Fruit fly (Drosophila melanogaster) whole organism, embryonic: ENCODE data around the gene Desat2.

Experiments
- Atf-2 ChIP-seq: fragments of 200-800 bp; sonication (Bioruptor generic); optimal IDR thresholded peaks from 2 replicates; lab custom pipeline; 2016; ENCODE audit warnings: missing biosample characterization, missing genetic modification characterization
- CG10321 ChIP-seq: fragments of 200-800 bp; sonication (Bioruptor generic); IDR thresholded peaks from 2 replicates; pipeline ENCODE4 v1.3.6; 2022; ENCODE audit warnings: missing biosample characterization, missing genetic modification characterization
- CG10366 ChIP-seq: fragments of 200-800 bp; sonication (Bioruptor generic); IDR thresholded peaks from 2 replicates; pipeline ENCODE4 v1.3.6; 2022; ENCODE audit warnings: missing biosample characterization, missing genetic modification characterization
- CG11085 ChIP-seq: fragments of 200-800 bp; sonication (Bioruptor generic); IDR thresholded peaks from 2 replicates; pipeline ENCODE4 v1.3.6; 2022; ENCODE audit warnings: missing biosample characterization, missing genetic modification characterization
- CG14014 ChIP-seq: fragments of 200-800 bp; sonication (Bioruptor generic); IDR thresholded peaks from 2 replicates; pipeline ENCODE4 v1.3.6; 2022; ENCODE audit warnings: missing biosample characterization, missing genetic modification characterization
- CG14441 ChIP-seq: fragments of 200-800 bp; sonication (Bioruptor generic); IDR thresholded peaks from 2 replicates; pipeline ENCODE4 v1.3.6; 2022; ENCODE audit warnings: missing biosample characterization, missing genetic modification characterization
- CG15601 ChIP-seq: fragments of 200-800 bp; sonication (Bioruptor generic); optimal IDR thresholded peaks from 3 replicates; lab custom pipeline; 2019; ENCODE audit warnings: missing biosample characterization, mild to moderate bottlenecking, missing genetic modification characterization, moderate library complexity
- CG17568 ChIP-seq: fragments of 200-800 bp; sonication (Bioruptor generic); optimal IDR thresholded peaks from 2 replicates; lab custom pipeline; 2018; ENCODE audit warnings: missing biosample characterization, mild to moderate bottlenecking, missing genetic modification characterization, moderate library complexity
- CG2120 ChIP-seq: fragments of 200-800 bp; sonication (Bioruptor generic); optimal IDR thresholded peaks from 3 replicates; lab custom pipeline; 2016; ENCODE audit warnings: missing biosample characterization, missing genetic modification characterization
- CG2199 ChIP-seq: fragments of 200-800 bp; sonication (Bioruptor generic); IDR thresholded peaks from 3 replicates; pipeline ENCODE4 v1.3.6; 2022; ENCODE audit warnings: missing biosample characterization, missing genetic modification characterization
- CG30431 ChIP-seq: fragments of 200-800 bp; sonication (Bioruptor generic); optimal IDR thresholded peaks from 2 replicates; lab custom pipeline; 2017; ENCODE audit warnings: missing biosample characterization, missing genetic modification characterization
- CG3838 ChIP-seq: fragments of 200-800 bp; sonication (Bioruptor generic); optimal IDR thresholded peaks from 3 replicates; lab custom pipeline; 2016; ENCODE audit warnings: missing biosample characterization, missing genetic modification characterization
- CG5245 ChIP-seq: fragments of 200-800 bp; sonication (Bioruptor generic); optimal IDR thresholded peaks from 3 replicates; lab custom pipeline; 2016; ENCODE audit warnings: missing biosample characterization, missing genetic modification characterization
- CG8765 ChIP-seq: fragments of 200-800 bp; sonication (Bioruptor generic); IDR thresholded peaks from 2 replicates; pipeline ENCODE4 v1.3.6; 2022; ENCODE audit warnings: missing biosample characterization, missing genetic modification characterization
- Dek ChIP-seq: fragments of 200-800 bp; sonication (Bioruptor generic); optimal IDR thresholded peaks from 3 replicates; lab custom pipeline; 2019; ENCODE audit warnings: missing biosample characterization, mild to moderate bottlenecking, missing genetic modification characterization, moderate library complexity
- Eip74EF ChIP-seq, 2 experiments: fragments of 200-800 bp in 1 of 2; fragments of >200 bp in 1 of 2; sonication (Bioruptor generic) in 1 of 2; optimal IDR thresholded peaks; 2 replicates each; lab custom pipeline; 2017 to 2019; ENCODE audit warnings: missing biosample characterization in 2 of 2, missing genetic modification characterization in 2 of 2, mild to moderate bottlenecking in 1 of 2, moderate library complexity in 1 of 2
- Ets97D ChIP-seq: fragments of 200-800 bp; sonication (Bioruptor generic); optimal IDR thresholded peaks from 3 replicates; lab custom pipeline; 2016; ENCODE audit warnings: missing biosample characterization, missing genetic modification characterization
- GATAe ChIP-seq: fragments of 200-800 bp; sonication (Bioruptor generic); conservative IDR thresholded peaks from 2 replicates; pipeline ENCODE4 v1.3.6; 2022; ENCODE audit warnings: missing biosample characterization, missing genetic modification characterization
- Gug ChIP-seq: fragments of 200-800 bp; sonication (Bioruptor generic); IDR thresholded peaks from 4 replicates; pipeline ENCODE4 v1.3.6; 2022; ENCODE audit warnings: missing biosample characterization, missing genetic modification characterization
- HmgZ ChIP-seq: fragments of 200-800 bp; sonication (Bioruptor generic); optimal IDR thresholded peaks from 2 replicates; lab custom pipeline; 2018; ENCODE audit warnings: missing biosample characterization, mild to moderate bottlenecking, missing genetic modification characterization
- Med ChIP-seq: fragments of 200-800 bp; sonication (Bioruptor generic); peaks from one replicate; lab custom pipeline; 2016; ENCODE audit warnings: missing biosample characterization, missing genetic modification characterization, mild to moderate bottlenecking, inconsistent platforms, moderate library complexity
- Myb ChIP-seq: fragments of 200-800 bp; sonication (Bioruptor generic); optimal IDR thresholded peaks from 2 replicates; lab custom pipeline; 2016; ENCODE audit warnings: missing biosample characterization, missing genetic modification characterization
- Nf-YC ChIP-seq: fragments of 200-800 bp; optimal IDR thresholded peaks from 3 replicates; lab custom pipeline; 2019; ENCODE audit warnings: missing biosample characterization, mild to moderate bottlenecking, missing genetic modification characterization, moderate library complexity
- Stat92E ChIP-seq, 3 experiments: fragments of >200 bp in 2 of 3; fragments of 200-800 bp in 1 of 3; sonication (Bioruptor generic) in 1 of 3; optimal IDR thresholded peaks; 2 replicates each; lab custom pipeline; 2017 to 2019; ENCODE audit warnings: missing biosample characterization in 3 of 3, missing genetic modification characterization in 3 of 3, mild to moderate bottlenecking in 1 of 3, moderate library complexity in 1 of 3
- Xrp1 ChIP-seq: fragments of 200-800 bp; sonication (Bioruptor generic); IDR thresholded peaks from 2 replicates; pipeline ENCODE4 v1.3.6; 2022; ENCODE audit warnings: missing biosample characterization, missing genetic modification characterization
- YL-1 ChIP-seq: fragments of 200-800 bp; sonication (Bioruptor generic); optimal IDR thresholded peaks from 3 replicates; lab custom pipeline; 2017; ENCODE audit warnings: missing biosample characterization, mild to moderate bottlenecking, missing genetic modification characterization
- ab ChIP-seq: fragments of 200-800 bp; sonication (Bioruptor generic); optimal IDR thresholded peaks from 2 replicates; lab custom pipeline; 2016; ENCODE audit warnings: missing biosample characterization, missing genetic modification characterization
- amos ChIP-seq: fragments of 200-800 bp; sonication (Bioruptor generic); IDR thresholded peaks from 2 replicates; pipeline ENCODE4 v1.3.6; 2022; ENCODE audit warnings: missing biosample characterization, missing genetic modification characterization; ENCODE audit not compliant: partially characterized antibody
- bsh ChIP-seq, 2 experiments: fragments of 200-800 bp; sonication (Bioruptor generic); optimal IDR thresholded peaks; 2 replicates each; lab custom pipeline; 2017 to 2018; ENCODE audit warnings: mild to moderate bottlenecking in 2 of 2, missing biosample characterization in 2 of 2, missing genetic modification characterization in 2 of 2, moderate library complexity in 1 of 2
- chinmo ChIP-seq: fragments of 200-800 bp; sonication (Bioruptor generic); IDR thresholded peaks from 4 replicates; pipeline ENCODE4 v1.3.6; 2022; ENCODE audit warnings: missing biosample characterization, missing genetic modification characterization; ENCODE audit not compliant: partially characterized antibody
- crp ChIP-seq, 2 experiments: fragments of 200-800 bp; sonication (Bioruptor generic); optimal IDR thresholded peaks; 2 replicates in 1 of 2; 3 replicates in 1 of 2; lab custom pipeline; 2017; ENCODE audit warnings: missing biosample characterization in 2 of 2, missing genetic modification characterization in 2 of 2, mild to moderate bottlenecking in 1 of 2, moderate library complexity in 1 of 2
- dpn ChIP-seq, 2 experiments: fragments of 200-800 bp; sonication (Bioruptor generic); optimal IDR thresholded peaks; 3 replicates each; lab custom pipeline; 2016; ENCODE audit warnings: missing biosample characterization in 2 of 2, missing genetic modification characterization in 2 of 2
- dysf ChIP-seq: fragments of 200-800 bp; sonication (Bioruptor generic); IDR thresholded peaks from 3 replicates; pipeline ENCODE4 v1.3.6; 2022; ENCODE audit warnings: missing biosample characterization, missing genetic modification characterization
- emc ChIP-seq: fragments of 200-800 bp; sonication (Bioruptor generic); optimal IDR thresholded peaks from 2 replicates; lab custom pipeline; 2016; ENCODE audit warnings: missing biosample characterization, missing genetic modification characterization
- kni ChIP-seq: fragments of 200-800 bp; sonication (Bioruptor generic); optimal IDR thresholded peaks from 3 replicates; lab custom pipeline; 2017; ENCODE audit warnings: mild to moderate bottlenecking, missing biosample characterization, missing genetic modification reagents, missing genetic modification characterization
- knrl ChIP-seq: fragments of 200-800 bp; sonication (Bioruptor generic); IDR thresholded peaks from 3 replicates; pipeline ENCODE4 v1.3.6; 2022; ENCODE audit warnings: missing biosample characterization, missing genetic modification characterization; ENCODE audit not compliant: partially characterized antibody
- pfk ChIP-seq: fragments of 200-800 bp; sonication (Bioruptor generic); optimal IDR thresholded peaks from 2 replicates; lab custom pipeline; 2018; ENCODE audit warnings: missing biosample characterization, mild to moderate bottlenecking, missing genetic modification characterization, moderate library complexity
- pnt ChIP-seq: fragments of 200-800 bp; sonication (Bioruptor generic); optimal IDR thresholded peaks from 3 replicates; lab custom pipeline; 2016; ENCODE audit warnings: missing biosample characterization, missing genetic modification characterization
- pzg ChIP-seq: fragments of 200-800 bp; sonication (Bioruptor generic); optimal IDR thresholded peaks from 3 replicates; lab custom pipeline; 2018; ENCODE audit warnings: missing biosample characterization, mild to moderate bottlenecking, missing genetic modification characterization, moderate library complexity
- sima ChIP-seq: fragments of 200-800 bp; sonication (Bioruptor generic); optimal IDR thresholded peaks from 2 replicates; lab custom pipeline; 2016; ENCODE audit warnings: missing biosample characterization, missing genetic modification characterization
- slp2 ChIP-seq: fragments of 200-800 bp; sonication (Bioruptor generic); optimal IDR thresholded peaks from 2 replicates; lab custom pipeline; 2016; ENCODE audit warnings: missing biosample characterization, missing genetic modification characterization
- sr ChIP-seq: fragments of 200-800 bp; sonication (Bioruptor generic); IDR thresholded peaks from 3 replicates; pipeline ENCODE4 v1.3.6; 2022; ENCODE audit warnings: missing biosample characterization, missing genetic modification characterization
- tna ChIP-seq: fragments of 200-800 bp; sonication (Bioruptor generic); IDR thresholded peaks from 2 replicates; pipeline ENCODE4 v1.3.6; 2022; ENCODE audit warnings: missing biosample characterization, missing genetic modification characterization; ENCODE audit not compliant: partially characterized antibody
- ttk ChIP-seq: fragments of 200-800 bp; sonication (Bioruptor generic); IDR thresholded peaks from 2 replicates; pipeline ENCODE4 v2.1.2; 2022; ENCODE audit warnings: missing biosample characterization, missing genetic modification characterization
- unc-4 ChIP-seq: fragments of 200-800 bp; sonication (Bioruptor generic); IDR thresholded peaks from 2 replicates; pipeline ENCODE4 v1.3.6; 2022; ENCODE audit warnings: missing biosample characterization, missing genetic modification characterization; ENCODE audit not compliant: partially characterized antibody
- vnd ChIP-seq: fragments of 200-800 bp; sonication (Bioruptor generic); IDR thresholded peaks from 3 replicates; pipeline ENCODE4 v1.3.6; 2022; ENCODE audit warnings: missing biosample characterization, missing genetic modification characterization; ENCODE audit not compliant: partially characterized antibody
- vvl ChIP-seq: fragments of 200-800 bp; sonication (Bioruptor generic); IDR thresholded peaks from 2 replicates; pipeline ENCODE4 v1.3.6; 2022; ENCODE audit warnings: missing biosample characterization, missing genetic modification characterization
- wek ChIP-seq: fragments of 200-800 bp; sonication (Bioruptor generic); optimal IDR thresholded peaks from 3 replicates; lab custom pipeline; 2018; ENCODE audit warnings: missing biosample characterization, mild to moderate bottlenecking, missing genetic modification characterization, moderate library complexity
- zen2 ChIP-seq: fragments of 200-800 bp; sonication (Bioruptor generic); IDR thresholded peaks from 3 replicates; pipeline ENCODE4 v1.3.6; 2022; ENCODE audit warnings: missing biosample characterization, missing genetic modification characterization; ENCODE audit not compliant: partially characterized antibody

Gene Desat2

DNA sequence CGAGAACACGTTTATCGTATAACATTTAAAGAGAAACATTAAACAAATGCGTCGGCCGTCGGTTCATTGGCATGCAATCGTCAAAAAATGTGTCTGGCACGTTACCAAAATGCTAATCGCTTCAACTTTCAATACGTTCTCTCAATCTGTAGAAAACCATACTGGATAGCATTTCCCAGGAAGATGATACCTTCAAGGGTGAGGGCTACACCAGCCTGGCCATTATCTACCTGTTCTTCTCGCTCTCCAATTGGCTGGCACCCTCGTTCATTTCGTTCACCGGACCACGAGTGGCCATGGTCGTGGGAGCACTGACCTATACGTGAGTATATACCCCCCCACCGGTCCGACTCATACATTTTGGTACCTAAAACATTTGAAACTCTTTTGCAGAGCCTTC, 18.4 kb downstream of the Desat2 start:
- TF ChIP-seq CG10366 = no peak
- TF ChIP-seq CG2199 (GFP tag; lab: Robert Waterston, UW) = 0 out of 3 replicates have a peak, but pooled peaks have one; percentile 16
- no peak for TF ChIP-seq GATAe (GFP tag; lab: Robert Waterston, UW)
- 0 out of 4 replicates have a peak, but pooled peaks have one; percentile 65 for TF ChIP-seq chinmo (GFP tag; lab: Robert Waterston, UW)
- TF ChIP-seq ab = no peak
- TF ChIP-seq crp (GFP tag; optimal IDR thresholded peaks at IDR 0.05; lab: Kevin White, UChicago) = no peak
- no peak for TF ChIP-seq bsh (GFP tag; optimal IDR thresholded peaks at IDR 0.05; lab: Kevin White, UChicago)
- TF ChIP-seq pnt (GFP tag; lab: Kevin White, UChicago) = no peak
- no peak for TF ChIP-seq CG14441 (GFP tag; lab: Robert Waterston, UW)
- no peak for TF ChIP-seq CG14014 (GFP tag; lab: Robert Waterston, UW)
- no peak for TF ChIP-seq Dek (tag; lab: Kevin White, UChicago)
- no peak for TF ChIP-seq CG3838 (GFP tag; lab: Kevin White, UChicago)
- no peak for TF ChIP-seq CG17568 (GFP tag; lab: Kevin White, UChicago)
- no peak for TF ChIP-seq CG8765 (GFP tag; lab: Robert Waterston, UW)
- no peak for TF ChIP-seq dysf (GFP tag; lab: Robert Waterston, UW)
- TF ChIP-seq pfk (GFP tag; lab: Kevin White, UChicago) = no peak
- TF ChIP-seq Stat92E (GFP tag; optimal IDR thresholded peaks at IDR 0.05; lab: Kevin White, UChicago) = peak in 1 of 3 experiments; percentile 33
- TF ChIP-seq CG5245 (GFP tag; lab: Kevin White, UChicago) = no peak
- TF ChIP-seq CG30431 = no peak
- TF ChIP-seq slp2 (GFP tag; lab: Kevin White, UChicago) = no peak
- TF ChIP-seq sr = no peak
- TF ChIP-seq sima (GFP tag; lab: Kevin White, UChicago) = no peak
- no peak for TF ChIP-seq knrl (GFP tag; lab: Robert Waterston, UW)
- TF ChIP-seq Eip74EF (GFP tag; optimal IDR thresholded peaks at IDR 0.05; lab: Kevin White, UChicago) = no peak
- TF ChIP-seq wek (GFP tag; lab: Kevin White, UChicago) = no peak
- TF ChIP-seq Nf-YC (tag; lab: Kevin White, UChicago) = peak; percentile 7
- TF ChIP-seq kni (GFP tag; lab: Kevin White, UChicago) = peak; percentile 90
- no peak for TF ChIP-seq emc (GFP tag; lab: Kevin White, UChicago)
- TF ChIP-seq Gug (GFP tag; lab: Robert Waterston, UW) = no peak
- no peak for TF ChIP-seq CG10321 (GFP tag; lab: Robert Waterston, UW)
- TF ChIP-seq vvl (GFP tag; lab: Robert Waterston, UW) = 0 out of 2 replicates have a peak, but pooled peaks have one; percentile 19
- TF ChIP-seq ttk = no peak
- no peak for TF ChIP-seq dpn (GFP tag; optimal IDR thresholded peaks at IDR 0.05; lab: Kevin White, UChicago)

DNA sequence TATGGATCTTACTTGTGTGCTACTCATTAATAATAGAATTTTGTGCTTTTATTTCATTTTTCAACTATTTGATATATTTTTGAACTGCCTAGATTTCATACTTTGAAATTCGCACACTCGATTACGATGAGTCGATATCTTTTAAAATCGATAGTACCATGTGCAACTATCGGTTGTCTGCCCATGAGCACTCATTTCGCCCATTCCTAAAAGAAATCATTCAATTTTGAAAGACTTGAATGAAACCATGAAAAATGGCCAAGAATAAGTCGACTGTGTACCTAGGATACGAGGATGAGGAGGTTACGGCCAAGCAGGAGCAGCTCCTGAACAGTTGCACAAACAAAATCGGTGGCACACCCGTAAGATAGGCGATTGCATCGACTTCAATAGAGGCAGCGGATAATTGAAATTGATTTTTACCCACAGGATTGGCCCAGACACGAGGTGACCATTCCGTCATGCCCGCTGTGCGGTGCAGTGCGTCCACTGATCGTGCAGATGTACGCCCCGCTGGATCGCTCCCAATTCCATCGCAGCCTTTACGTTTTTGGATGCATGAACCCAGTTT, 20.4 kb downstream of the Desat2 start, which contains the start of gene trus:
trus (plus strand) TSS at position 204 of the 571 bp plus-strand sequence.
- TF ChIP-seq Myb (GFP tag; lab: Kevin White, UChicago) (peak; percentile 44), YL-1 (GFP tag; lab: Kevin White, UChicago) (peak; percentile 55), tna (GFP tag; lab: Robert Waterston, UW) (peak; percentile 82), HmgZ (tag; lab: Kevin White, UChicago) (peak; percentile 14), Ets97D (peak; percentile 4), zen2 (GFP tag; lab: Robert Waterston, UW) (peak; percentile 85), CG11085 (GFP tag; lab: Robert Waterston, UW) (no peak), Xrp1 (GFP tag; lab: Robert Waterston, UW) (no peak), Med (GFP tag; lab: Kevin White, UChicago) (peak; percentile 35), amos (GFP tag; lab: Robert Waterston, UW) (peak; percentile 90), Atf-2 (no peak), CG15601 (tag; lab: Kevin White, UChicago) (peak; percentile 89), CG2120 (peak; percentile 4), unc-4 (GFP tag; lab: Robert Waterston, UW) (peak; percentile 91), chinmo (GFP tag; lab: Robert Waterston, UW) (peak; percentile 87), pzg (peak; percentile 70), vnd (GFP tag; lab: Robert Waterston, UW) (peak; percentile 76)
